Fruit fly (Drosophila melanogaster) whole organism, embryonic: Measurements from ENCODE around the gene CG8142.

Experiments
- Abd-B ChIP-seq: fragments of 200-800 bp; sonication (Bioruptor generic); optimal IDR thresholded peaks from 2 replicates; lab custom pipeline; 2018; ENCODE audit warnings: missing biosample characterization, mild to moderate bottlenecking, missing genetic modification characterization, moderate library complexity
- Blimp-1 ChIP-seq: fragments of 200-800 bp; sonication (Bioruptor generic); optimal IDR thresholded peaks from 3 replicates; lab custom pipeline; 2018; ENCODE audit warnings: missing biosample characterization, missing genetic modification characterization, mild to moderate bottlenecking, moderate library complexity, missing genetic modification reagents
- CG10267 ChIP-seq: fragments of 200-800 bp; sonication (Bioruptor generic); optimal IDR thresholded peaks from 2 replicates; lab custom pipeline; 2018; ENCODE audit warnings: missing biosample characterization, mild to moderate bottlenecking, missing genetic modification characterization, moderate library complexity
- CG11398 ChIP-seq: fragments of 200-800 bp; sonication (Bioruptor generic); optimal IDR thresholded peaks from 2 replicates; lab custom pipeline; 2016; ENCODE audit warnings: missing biosample characterization, missing genetic modification characterization
- CG11696 ChIP-seq: fragments of 200-800 bp; sonication (Bioruptor generic); IDR thresholded peaks from 2 replicates; pipeline ENCODE4 v1.3.6; 2022; ENCODE audit warnings: missing biosample characterization, missing genetic modification characterization
- CG14710 ChIP-seq: fragments of 200-800 bp; sonication (Bioruptor generic); optimal IDR thresholded peaks from 3 replicates; lab custom pipeline; 2019; ENCODE audit warnings: missing biosample characterization, mild to moderate bottlenecking, missing genetic modification characterization, moderate library complexity
- CG15073 ChIP-seq: fragments of 200-800 bp; sonication (Bioruptor generic); optimal IDR thresholded peaks from 2 replicates; lab custom pipeline; 2016; ENCODE audit warnings: missing biosample characterization, missing genetic modification characterization
- CG1602 ChIP-seq: fragments of 200-800 bp; sonication (Bioruptor generic); optimal IDR thresholded peaks from 3 replicates; lab custom pipeline; 2016; ENCODE audit warnings: missing biosample characterization, missing genetic modification characterization
- CG17328 ChIP-seq: fragments of 200-800 bp; sonication (Bioruptor generic); IDR thresholded peaks from 2 replicates; pipeline ENCODE4 v1.3.6; 2022; ENCODE audit warnings: missing biosample characterization, missing genetic modification characterization
- CG1832 ChIP-seq: fragments of 200-800 bp; sonication (Bioruptor generic); optimal IDR thresholded peaks from 2 replicates; lab custom pipeline; 2017; ENCODE audit warnings: missing biosample characterization, mild to moderate bottlenecking, missing genetic modification characterization, inconsistent platforms
- CG18619 ChIP-seq: fragments of 200-800 bp; sonication (Bioruptor generic); optimal IDR thresholded peaks from 3 replicates; lab custom pipeline; 2017; ENCODE audit warnings: missing biosample characterization, mild to moderate bottlenecking, missing genetic modification characterization
- CG2199 ChIP-seq: fragments of 200-800 bp; sonication (Bioruptor generic); IDR thresholded peaks from 3 replicates; pipeline ENCODE4 v1.3.6; 2022; ENCODE audit warnings: missing biosample characterization, missing genetic modification characterization
- CG4360 ChIP-seq: fragments of 200-800 bp; sonication (Bioruptor generic); IDR thresholded peaks from 2 replicates; pipeline ENCODE4 v1.3.6; 2022; ENCODE audit warnings: missing biosample characterization, missing genetic modification characterization
- CG7357 ChIP-seq: fragments of 200-800 bp; sonication (Bioruptor generic); IDR thresholded peaks from 3 replicates; pipeline ENCODE4 v1.3.6; 2022; ENCODE audit warnings: missing biosample characterization, missing genetic modification characterization
- CG9609 ChIP-seq: fragments of 200-800 bp; sonication (Bioruptor generic); optimal IDR thresholded peaks from 3 replicates; lab custom pipeline; 2016; ENCODE audit warnings: missing biosample characterization, missing genetic modification characterization
- Deaf1 ChIP-seq: fragments of 200-800 bp; optimal IDR thresholded peaks from 3 replicates; lab custom pipeline; 2019; ENCODE audit warnings: missing biosample characterization, mild to moderate bottlenecking, missing genetic modification characterization, moderate library complexity
- Drgx ChIP-seq: fragments of 200-800 bp; sonication (Bioruptor generic); IDR thresholded peaks from 2 replicates; pipeline ENCODE4 v1.3.6; 2022; ENCODE audit warnings: missing biosample characterization, missing genetic modification characterization
- Ets65A ChIP-seq: fragments of 200-800 bp; sonication (Bioruptor generic); peaks from one replicate; lab custom pipeline; 2016; ENCODE audit warnings: missing biosample characterization, missing genetic modification characterization
- HmgD ChIP-seq: fragments of 200-800 bp; sonication (Bioruptor generic); optimal IDR thresholded peaks from 3 replicates; lab custom pipeline; 2016; ENCODE audit warnings: missing biosample characterization, missing genetic modification characterization
- Max ChIP-seq: fragments of 200-800 bp; sonication (Bioruptor generic); optimal IDR thresholded peaks from 2 replicates; lab custom pipeline; 2016; ENCODE audit warnings: missing biosample characterization, mild to moderate bottlenecking, missing genetic modification characterization
- Ptx1 ChIP-seq: fragments of 200-800 bp; sonication (Bioruptor generic); IDR thresholded peaks from 2 replicates; pipeline ENCODE4 v1.3.6; 2022; ENCODE audit warnings: missing biosample characterization, missing genetic modification characterization
- Taf1 ChIP-seq: fragments of 200-800 bp; sonication (Bioruptor generic); IDR thresholded peaks from 2 replicates; pipeline ENCODE4 v1.3.6; 2022; ENCODE audit warnings: missing biosample characterization, missing genetic modification characterization
- Xrp1 ChIP-seq: fragments of 200-800 bp; sonication (Bioruptor generic); IDR thresholded peaks from 2 replicates; pipeline ENCODE4 v1.3.6; 2022; ENCODE audit warnings: missing biosample characterization, missing genetic modification characterization
- ara ChIP-seq: fragments of 200-800 bp; sonication (Bioruptor generic); IDR thresholded peaks from 2 replicates; pipeline ENCODE4 v1.3.6; 2022; ENCODE audit warnings: missing biosample characterization, missing genetic modification characterization
- az2 ChIP-seq: fragments of 200-800 bp; sonication (Bioruptor generic); optimal IDR thresholded peaks from 3 replicates; lab custom pipeline; 2016; ENCODE audit warnings: missing biosample characterization, missing genetic modification characterization
- bowl ChIP-seq: fragments of 200-800 bp; sonication (Bioruptor generic); IDR thresholded peaks from 2 replicates; pipeline ENCODE4 v1.3.6; 2022; ENCODE audit warnings: missing biosample characterization, missing genetic modification characterization
- ci ChIP-seq: fragments of 200-800 bp; sonication (Bioruptor generic); IDR thresholded peaks from 3 replicates; pipeline ENCODE4 v1.3.6; 2022; ENCODE audit warnings: missing biosample characterization, missing genetic modification characterization
- crol ChIP-seq: fragments of 200-800 bp; sonication (Bioruptor generic); IDR thresholded peaks from 2 replicates; pipeline ENCODE4 v1.3.6; 2022; ENCODE audit warnings: missing biosample characterization, missing genetic modification characterization
- dmrt11E ChIP-seq: fragments of 200-800 bp; sonication (Bioruptor generic); optimal IDR thresholded peaks from 3 replicates; lab custom pipeline; 2018; ENCODE audit warnings: missing biosample characterization, mild to moderate bottlenecking, missing genetic modification characterization, moderate library complexity
- dmrt99B ChIP-seq: fragments of 200-800 bp; sonication (Bioruptor generic); optimal IDR thresholded peaks from 2 replicates; lab custom pipeline; 2018; ENCODE audit warnings: missing biosample characterization, mild to moderate bottlenecking, missing genetic modification characterization, moderate library complexity
- gt ChIP-seq: fragments of 200-800 bp; sonication (Bioruptor generic); IDR thresholded peaks from 2 replicates; pipeline ENCODE4 v1.3.6; 2022; ENCODE audit warnings: missing biosample characterization, missing genetic modification characterization
- jigr1 ChIP-seq: fragments of 200-800 bp; sonication (Bioruptor generic); IDR thresholded peaks from 3 replicates; pipeline ENCODE4 v1.3.6; 2022; ENCODE audit warnings: missing biosample characterization, missing genetic modification characterization
- kah ChIP-seq: fragments of 200-800 bp; sonication (Bioruptor generic); optimal IDR thresholded peaks from 2 replicates; lab custom pipeline; 2018; ENCODE audit warnings: missing biosample characterization, mild to moderate bottlenecking, missing genetic modification characterization
- rib ChIP-seq: fragments of 200-800 bp; sonication (Bioruptor generic); IDR thresholded peaks from 2 replicates; pipeline ENCODE4 v1.3.6; 2022; ENCODE audit warnings: missing biosample characterization, missing genetic modification characterization
- row ChIP-seq: fragments of 200-800 bp; sonication (Bioruptor generic); IDR thresholded peaks from 3 replicates; pipeline ENCODE4 v1.3.6; 2022; ENCODE audit warnings: missing biosample characterization, missing genetic modification characterization
- sd ChIP-seq: fragments of 200-800 bp; sonication (Bioruptor generic); optimal IDR thresholded peaks from 3 replicates; lab custom pipeline; 2018; ENCODE audit warnings: missing biosample characterization, mild to moderate bottlenecking, missing genetic modification characterization, moderate library complexity
- sens ChIP-seq: fragments of 200-800 bp; sonication (Bioruptor generic); peaks from one replicate; lab custom pipeline; 2016; ENCODE audit warnings: missing biosample characterization, missing genetic modification characterization
- sim ChIP-seq: fragments of 200-800 bp; sonication (Bioruptor generic); IDR thresholded peaks from 2 replicates; pipeline ENCODE4 v1.3.6; 2022; ENCODE audit warnings: missing biosample characterization, missing genetic modification characterization
- slp2 ChIP-seq: fragments of 200-800 bp; sonication (Bioruptor generic); optimal IDR thresholded peaks from 2 replicates; lab custom pipeline; 2016; ENCODE audit warnings: missing biosample characterization, missing genetic modification characterization
- tap ChIP-seq: fragments of 200-800 bp; optimal IDR thresholded peaks from 3 replicates; lab custom pipeline; 2019; ENCODE audit warnings: missing biosample characterization, mild to moderate bottlenecking, missing genetic modification characterization, moderate library complexity
- tin ChIP-seq: fragments of 200-800 bp; sonication (Bioruptor generic); optimal IDR thresholded peaks from 3 replicates; lab custom pipeline; 2016; ENCODE audit warnings: missing biosample characterization, missing genetic modification characterization
- trem ChIP-seq: fragments of 200-800 bp; optimal IDR thresholded peaks from 3 replicates; lab custom pipeline; 2019; ENCODE audit warnings: missing biosample characterization, mild to moderate bottlenecking, missing genetic modification characterization, moderate library complexity
- ttk ChIP-seq: fragments of 200-800 bp; sonication (Bioruptor generic); IDR thresholded peaks from 2 replicates; pipeline ENCODE4 v2.1.2; 2022; ENCODE audit warnings: missing biosample characterization, missing genetic modification characterization
- vfl ChIP-seq: fragments of 200-800 bp; sonication (Bioruptor generic); optimal IDR thresholded peaks from 2 replicates; lab custom pipeline; 2016; ENCODE audit warnings: missing biosample characterization, missing genetic modification characterization

Gene CG8142

dm6 chrX:17829083-17829997 lies 15.2 kb downstream of the CG8142 start (continued):
- peak; percentile 54; the same call in 1 of the 2 replicates for TF ChIP-seq ara (GFP tag; lab: Robert Waterston, UW)
- no peak for TF ChIP-seq bowl (GFP tag; lab: Robert Waterston, UW)
- TF ChIP-seq jigr1 (GFP tag; lab: Robert Waterston, UW) = peak; percentile 20; the same call in 1 of the 3 replicates
- TF ChIP-seq Ptx1 (GFP tag; lab: Robert Waterston, UW) = 0 out of 2 replicates have a peak, but pooled peaks have one; percentile 20
- peak; percentile 54 for TF ChIP-seq az2 (GFP tag; lab: Kevin White, UChicago)
- TF ChIP-seq Max (GFP tag; lab: Kevin White, UChicago) = peak; percentile 26
- TF ChIP-seq CG9609 (GFP tag; lab: Kevin White, UChicago) = peak; percentile 8
- peak; percentile 58 for TF ChIP-seq tap
- peak; percentile 62 for TF ChIP-seq tin

DNA sequence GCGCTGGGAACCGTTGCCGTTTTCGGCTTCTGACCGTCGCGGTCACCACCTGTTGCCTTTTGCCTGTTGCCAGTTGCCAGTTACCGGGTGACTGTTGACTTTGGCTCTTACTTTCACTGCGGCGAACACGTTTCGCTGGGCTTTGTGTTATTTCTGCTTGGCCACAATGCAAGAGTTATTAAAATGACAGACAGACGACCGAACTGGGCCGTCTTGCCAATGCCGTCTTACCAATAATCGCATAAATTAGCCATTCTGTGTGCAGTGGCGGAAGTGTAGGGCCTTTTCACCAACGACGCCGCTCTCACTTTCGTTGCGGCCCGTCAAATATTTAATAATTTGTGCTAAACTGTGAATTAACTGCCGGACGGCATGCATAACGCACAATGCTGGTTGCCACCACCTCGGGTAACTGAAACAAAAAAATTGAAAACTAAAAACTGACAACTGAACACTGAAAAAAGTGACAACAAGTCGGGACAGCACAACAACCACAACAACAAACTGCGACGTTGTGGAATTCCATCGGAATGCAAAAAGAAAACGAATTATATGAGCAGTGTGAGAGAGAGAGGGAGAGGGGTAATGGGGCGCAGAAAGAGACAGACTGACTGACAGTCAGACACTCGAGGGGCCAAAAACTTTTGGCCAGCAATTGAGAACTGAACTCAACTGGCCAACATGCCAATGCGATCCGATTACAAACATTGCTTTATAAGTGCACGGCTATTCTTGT lies 16.0 kb downstream of the CG8142 start:
- TF ChIP-seq Blimp-1 (GFP tag; lab: Kevin White, UChicago) (peak; percentile 78), CG11398 (GFP tag; lab: Kevin White, UChicago) (no peak), crol (GFP tag; lab: Robert Waterston, UW) (peak; percentile 24; the same call in 1 of the 2 replicates), ci (GFP tag; lab: Robert Waterston, UW) (0 out of 3 replicates have a peak, but pooled peaks have one; percentile 39), HmgD (GFP tag; lab: Kevin White, UChicago) (no peak), ttk (no peak), CG1832 (peak; percentile 42), sd (tag; lab: Kevin White, UChicago) (peak; percentile 94), tin (no peak), Ets65A (peak; percentile 60), kah (GFP tag; lab: Kevin White, UChicago) (peak; percentile 30), sens (GFP tag; lab: Kevin White, UChicago) (peak; percentile 8), CG4360 (GFP tag; lab: Robert Waterston, UW) (peak; percentile 71; the same call in 1 of the 2 replicates), sim (GFP tag; lab: Robert Waterston, UW) (no peak), rib (no peak), row (GFP tag; lab: Robert Waterston, UW) (no peak), Taf1 (GFP tag; lab: Robert Waterston, UW) (no peak)

- TF ChIP-seq Drgx (GFP tag; lab: Robert Waterston, UW) (no peak; the same call in 1 of the 2 replicates), CG10267 (tag; lab: Kevin White, UChicago) (peak; percentile 71), gt (GFP tag; lab: Robert Waterston, UW) (no peak), CG11696 (no peak), vfl (peak; percentile 18), crol (GFP tag; lab: Robert Waterston, UW) (peak; percentile 65), Deaf1 (peak; percentile 86), CG17328 (GFP tag; lab: Robert Waterston, UW) (0 out of 2 replicates have a peak, but pooled peaks have one; percentile 21), CG1602 (GFP tag; lab: Kevin White, UChicago) (no peak), CG14710 (tag; lab: Kevin White, UChicago) (peak; percentile 70), dmrt99B (tag; lab: Kevin White, UChicago) (peak; percentile 12), ttk (no peak), CG18619 (no peak), CG2199 (0 out of 3 replicates have a peak, but pooled peaks have one; percentile 29), Xrp1 (GFP tag; lab: Robert Waterston, UW) (no peak), dmrt11E (tag; lab: Kevin White, UChicago) (no peak), Abd-B (peak; percentile 70), CG7357 (GFP tag; lab: Robert Waterston, UW) (no peak), slp2 (GFP tag; lab: Kevin White, UChicago) (no peak), CG15073 (GFP tag; lab: Kevin White, UChicago) (no peak), trem (tag; lab: Kevin White, UChicago) (peak; percentile 78)
Measured at dm6 chrX:17826807-17827703, 17.4 kb downstream of the CG8142 start, which contains the start of gene Socs16D. Gene Socs16D, minus strand, starts transcription at chrX:17827564.
